Worm (Caenorhabditis elegans) whole organism, L1 larva: ENCODE data around the gene Y69A2AR.22.

ENCODE experiments used
- ceh-8 ChIP-seq: fragments of 200-800 bp; sonication (Bioruptor generic); optimal IDR thresholded peaks from 2 replicates; lab custom pipeline; 2018; ENCODE audit warnings: mild to moderate bottlenecking, missing genetic modification characterization, moderate library complexity, missing compliant biosample characterization
- ceh-82 ChIP-seq, 3 experiments: fragments of 150-350 bp in 1 of 3; sonication (generic microtip) in 2 of 3; optimal IDR thresholded peaks; 2 replicates each; lab custom pipeline; 2014 to 2017; ENCODE audit warnings: missing biosample characterization in 3 of 3, missing genetic modification characterization in 3 of 3
- ceh-88 ChIP-seq: fragments of 200-800 bp; sonication (Bioruptor generic); IDR thresholded peaks from 2 replicates; pipeline ENCODE4 v1.3.6; 2022; ENCODE audit warnings: missing genetic modification characterization, missing compliant biosample characterization
- ceh-90 ChIP-seq: sonication (generic microtip); optimal IDR thresholded peaks from 2 replicates; lab custom pipeline; 2016; ENCODE audit warnings: missing genetic modification characterization, missing compliant biosample characterization
- dpl-1 ChIP-seq, 3 experiments: fragments of 150-350 bp in 2 of 3; sonication (generic microtip) in 1 of 3; optimal IDR thresholded peaks; 2 replicates each; lab custom pipeline; 2014 to 2017; ENCODE audit warnings: missing biosample characterization in 3 of 3, missing genetic modification characterization in 3 of 3, missing genetic modification reagents in 3 of 3
- dsc-1 ChIP-seq: sonication (generic microtip); optimal IDR thresholded peaks from 2 replicates; lab custom pipeline; 2016; ENCODE audit warnings: mild to moderate bottlenecking, missing genetic modification characterization, missing compliant biosample characterization
- fkh-10 ChIP-seq: sonication (generic microtip); optimal IDR thresholded peaks from 2 replicates; lab custom pipeline; 2017; ENCODE audit warnings: missing biosample characterization, missing genetic modification reagents, missing genetic modification characterization
- fkh-4 ChIP-seq: sonication (generic microtip); optimal IDR thresholded peaks from 2 replicates; lab custom pipeline; 2016; ENCODE audit warnings: missing compliant biosample characterization, missing genetic modification characterization, borderline replicate concordance
- fkh-8 ChIP-seq: sonication (generic microtip); optimal IDR thresholded peaks from 2 replicates; lab custom pipeline; 2016; ENCODE audit warnings: mild to moderate bottlenecking, missing genetic modification characterization, missing compliant biosample characterization
- hpl-2 ChIP-seq: fragments of 150-350 bp; optimal IDR thresholded peaks from 2 replicates; lab custom pipeline; 2014; ENCODE audit warnings: missing biosample characterization, missing genetic modification reagents, missing genetic modification characterization
- lin-13 ChIP-seq: fragments of 150-350 bp; optimal IDR thresholded peaks from 2 replicates; lab custom pipeline; 2014; ENCODE audit warnings: missing biosample characterization, missing genetic modification reagents, missing genetic modification characterization
- lin-14 ChIP-seq: fragments of 200-800 bp; sonication (Bioruptor generic); optimal IDR thresholded peaks from 2 replicates; lab custom pipeline; 2018; ENCODE audit warnings: mild to moderate bottlenecking, missing genetic modification characterization, moderate library complexity, missing compliant biosample characterization
- lin-39 ChIP-seq: fragments of 150-350 bp; optimal IDR thresholded peaks from 2 replicates; lab custom pipeline; 2014; ENCODE audit warnings: missing biosample characterization, missing genetic modification reagents, missing genetic modification characterization
- mab-9 ChIP-seq: fragments of 200-800 bp; sonication (Bioruptor generic); IDR thresholded peaks from 2 replicates; pipeline ENCODE4 v1.3.6; 2022; ENCODE audit warnings: missing genetic modification reagents, missing genetic modification characterization, missing compliant biosample characterization
- mef-2 ChIP-seq: fragments of 150-350 bp; optimal IDR thresholded peaks from 2 replicates; lab custom pipeline; 2014; ENCODE audit warnings: missing biosample characterization, missing genetic modification characterization
- nhr-11 ChIP-seq: fragments of 150-350 bp; optimal IDR thresholded peaks from 2 replicates; lab custom pipeline; 2014; ENCODE audit warnings: missing biosample characterization, missing genetic modification characterization
- nhr-19 ChIP-seq: fragments of 200-800 bp; sonication (Bioruptor generic); conservative IDR thresholded peaks from 2 replicates; pipeline ENCODE4 v1.3.6; 2022; ENCODE audit warnings: missing genetic modification characterization, missing compliant biosample characterization
- nhr-20 ChIP-seq: sonication (generic microtip); optimal IDR thresholded peaks from 2 replicates; lab custom pipeline; 2016; ENCODE audit warnings: mild to moderate bottlenecking, missing genetic modification characterization, missing compliant biosample characterization
- nhr-28 ChIP-seq: fragments of 150-350 bp; optimal IDR thresholded peaks from 2 replicates; lab custom pipeline; 2014; ENCODE audit warnings: missing biosample characterization, missing genetic modification characterization
- nhr-47 ChIP-seq: sonication (generic microtip); optimal IDR thresholded peaks from 2 replicates; lab custom pipeline; 2016; ENCODE audit warnings: mild to moderate bottlenecking, missing genetic modification characterization, moderate library complexity, missing compliant biosample characterization
- nhr-71 ChIP-seq: sonication (generic microtip); optimal IDR thresholded peaks from 2 replicates; lab custom pipeline; 2016; ENCODE audit warnings: mild to moderate bottlenecking, missing genetic modification characterization, moderate library complexity, missing compliant biosample characterization
- nhr-76 ChIP-seq: sonication (generic microtip); optimal IDR thresholded peaks from 2 replicates; lab custom pipeline; 2017; ENCODE audit warnings: missing biosample characterization, missing genetic modification characterization
- nhr-84 ChIP-seq: sonication (generic microtip); optimal IDR thresholded peaks from 2 replicates; lab custom pipeline; 2017; ENCODE audit warnings: missing biosample characterization, missing genetic modification characterization
- nhr-85 ChIP-seq: sonication (generic microtip); peaks from one replicate; lab custom pipeline; 2016; ENCODE audit warnings: missing genetic modification characterization, inconsistent platforms, missing compliant biosample characterization
- sptf-1 ChIP-seq: fragments of 150-350 bp; optimal IDR thresholded peaks from 2 replicates; lab custom pipeline; 2014; ENCODE audit warnings: missing biosample characterization, missing genetic modification characterization
- sup-37 ChIP-seq: fragments of 200-800 bp; sonication (Bioruptor generic); optimal IDR thresholded peaks from 2 replicates; lab custom pipeline; 2018; ENCODE audit warnings: mild to moderate bottlenecking, missing genetic modification characterization, missing compliant biosample characterization
- swsn-7 ChIP-seq: sonication (generic microtip); optimal IDR thresholded peaks from 2 replicates; lab custom pipeline; 2016; ENCODE audit warnings: missing genetic modification characterization, missing compliant biosample characterization
- tbx-2 ChIP-seq: sonication (generic microtip); optimal IDR thresholded peaks from 2 replicates; lab custom pipeline; 2016; ENCODE audit warnings: missing genetic modification characterization, missing compliant biosample characterization
- unc-30 ChIP-seq: sonication (generic microtip); optimal IDR thresholded peaks from 2 replicates; lab custom pipeline; 2017; ENCODE audit warnings: missing biosample characterization, missing genetic modification characterization
- unc-62 ChIP-seq: fragments of 150-350 bp; optimal IDR thresholded peaks from 2 replicates; lab custom pipeline; 2014; ENCODE audit warnings: missing biosample characterization, missing genetic modification reagents, missing genetic modification characterization
- unc-86 ChIP-seq: sonication (generic microtip); optimal IDR thresholded peaks from 2 replicates; lab custom pipeline; 2016; ENCODE audit warnings: missing genetic modification characterization, missing compliant biosample characterization
- unc-98 ChIP-seq: fragments of 200-800 bp; sonication (Bioruptor generic); IDR thresholded peaks from 2 replicates; pipeline ENCODE4 v1.3.6; 2022; ENCODE audit warnings: missing genetic modification characterization, missing compliant biosample characterization
- vab-15 ChIP-seq: sonication (generic microtip); optimal IDR thresholded peaks from 2 replicates; lab custom pipeline; 2017; ENCODE audit warnings: missing genotype, mild to moderate bottlenecking, missing genetic modification characterization, missing compliant biosample characterization
- xbp-1 ChIP-seq: sonication (generic microtip); optimal IDR thresholded peaks from 2 replicates; lab custom pipeline; 2016; ENCODE audit warnings: missing genetic modification characterization, missing compliant biosample characterization
- zag-1 ChIP-seq: fragments of 150-350 bp; optimal IDR thresholded peaks from 2 replicates; lab custom pipeline; 2014; ENCODE audit warnings: missing biosample characterization, missing genetic modification characterization
- zip-4 ChIP-seq: fragments of 200-800 bp; sonication (Bioruptor generic); optimal IDR thresholded peaks from 2 replicates; lab custom pipeline; 2018; ENCODE audit warnings: mild to moderate bottlenecking, missing genetic modification characterization, moderate library complexity, missing compliant biosample characterization
- ztf-4 ChIP-seq: fragments of 150-350 bp; optimal IDR thresholded peaks from 2 replicates; lab custom pipeline; 2014; ENCODE audit warnings: missing biosample characterization, missing genetic modification characterization

Gene Y69A2AR.22

ce11 chrIV:2551418-2551817 lies 43.7 kb upstream of the Y69A2AR.22 start, which contains the start of gene Y69A2AR.23:
Y69A2AR.23 (minus strand) TSS chrIV:2551684.
- TF ChIP-seq ztf-4 (tag; lab: Kevin White, UChicago) (no peak), tbx-2 (tag; lab: Kevin White, UChicago) (no peak), sptf-1 (tag; lab: Kevin White, UChicago) (no peak), ceh-82 (tag; optimal IDR thresholded peaks at IDR 0.05; lab: Kevin White, UChicago) (no peak), lin-13 (GFP tag; lab: Kevin White, UChicago) (no peak), nhr-71 (no peak), zip-4 (GFP tag; lab: Kevin White, UChicago) (no peak), dsc-1 (tag; lab: Kevin White, UChicago) (no peak), fkh-8 (no peak)
- TF ChIP-seq, all 84 proteins: peak for 0

- TF ChIP-seq nhr-85 (tag; lab: Kevin White, UChicago), result no peak
- TF ChIP-seq sup-37 (GFP tag; lab: Kevin White, UChicago), result no peak
- TF ChIP-seq ceh-82 (tag; optimal IDR thresholded peaks at IDR 0.05; lab: Kevin White, UChicago), result no peak
- TF ChIP-seq xbp-1 (tag; lab: Kevin White, UChicago), result no peak
These were observed 41.8 kb upstream of the Y69A2AR.22 start for ce11 chrIV:2549542-2549941.

ce11 chrIV:2548766-2549165 lies 41.0 kb upstream of the Y69A2AR.22 start:
- TF ChIP-seq unc-30 (tag; lab: Kevin White, UChicago) (no peak), vab-15 (tag; lab: Kevin White, UChicago) (no peak), sptf-1 (tag; lab: Kevin White, UChicago) (no peak), ceh-8 (GFP tag; lab: Kevin White, UChicago) (no peak), dpl-1 (GFP tag; optimal IDR thresholded peaks at IDR 0.05; lab: Kevin White, UChicago) (no peak), mef-2 (no peak), nhr-20 (no peak), swsn-7 (tag; lab: Kevin White, UChicago) (no peak), nhr-76 (tag; lab: Kevin White, UChicago) (no peak), fkh-10 (GFP tag; lab: Kevin White, UChicago) (no peak), ceh-88 (no peak), sup-37 (GFP tag; lab: Kevin White, UChicago) (no peak), unc-98 (GFP tag; lab: Robert Waterston, UW) (no peak), nhr-47 (tag; lab: Kevin White, UChicago) (no peak), lin-14 (GFP tag; lab: Kevin White, UChicago) (no peak), unc-86 (tag; lab: Kevin White, UChicago) (no peak), mab-9 (GFP tag; lab: Robert Waterston, UW) (no peak), nhr-84 (tag; lab: Kevin White, UChicago) (no peak), lin-39 (tag; lab: Kevin White, UChicago) (no peak)

- TF ChIP-seq zag-1 (tag; lab: Kevin White, UChicago) (no peak), nhr-28 (tag; lab: Kevin White, UChicago) (no peak), ceh-90 (no peak), ceh-82 (tag; optimal IDR thresholded peaks at IDR 0.05; lab: Kevin White, UChicago) (no peak), hpl-2 (no peak), vab-15 (tag; lab: Kevin White, UChicago) (no peak), nhr-19 (no peak), zip-4 (GFP tag; lab: Kevin White, UChicago) (no peak), mef-2 (no peak), unc-62 (no peak), fkh-4 (tag; lab: Kevin White, UChicago) (no peak), nhr-11 (tag; lab: Kevin White, UChicago) (no peak)
These were observed 34.3 kb upstream of the Y69A2AR.22 start, which contains the start of gene sprr-3 for ce11 chrIV:2542001-2542400. sprr-3 (plus strand) TSS chrIV:2542301.
